Fruit fly (Drosophila melanogaster) whole organism, embryonic: ENCODE data around the gene jet.

Source experiments
- ATbp ChIP-seq: fragments of 200-800 bp; sonication (Bioruptor generic); optimal IDR thresholded peaks from 2 replicates; lab custom pipeline; 2017; ENCODE audit warnings: missing biosample characterization, mild to moderate bottlenecking, missing genetic modification characterization, missing genetic modification reagents
- CG10274 ChIP-seq: fragments of 200-800 bp; sonication (Bioruptor generic); optimal IDR thresholded peaks from 3 replicates; lab custom pipeline; 2017; ENCODE audit warnings: missing biosample characterization, mild to moderate bottlenecking, missing genetic modification characterization
- CG10543 ChIP-seq: fragments of 200-800 bp; sonication (Bioruptor generic); optimal IDR thresholded peaks from 3 replicates; lab custom pipeline; 2017; ENCODE audit warnings: missing biosample characterization, mild to moderate bottlenecking, missing genetic modification characterization, moderate library complexity
- CG11456 ChIP-seq: fragments of 200-800 bp; sonication (Bioruptor generic); IDR thresholded peaks from 3 replicates; pipeline ENCODE4 v1.3.6; 2022; ENCODE audit warnings: missing biosample characterization, missing genetic modification characterization
- CG13775 ChIP-seq: fragments of 200-800 bp; sonication (Bioruptor generic); optimal IDR thresholded peaks from 3 replicates; lab custom pipeline; 2017; ENCODE audit warnings: missing biosample characterization, mild to moderate bottlenecking, missing genetic modification characterization
- CG13894 ChIP-seq: fragments of 200-800 bp; sonication (Bioruptor generic); optimal IDR thresholded peaks from 3 replicates; lab custom pipeline; 2018; ENCODE audit warnings: missing biosample characterization, mild to moderate bottlenecking, missing genetic modification characterization, moderate library complexity
- CG15011 ChIP-seq: fragments of 200-800 bp; sonication (Bioruptor generic); optimal IDR thresholded peaks from 3 replicates; lab custom pipeline; 2018; ENCODE audit warnings: missing biosample characterization, mild to moderate bottlenecking, missing genetic modification characterization
- CG15479 ChIP-seq: fragments of 200-800 bp; sonication (Bioruptor generic); optimal IDR thresholded peaks from 3 replicates; lab custom pipeline; 2019; ENCODE audit warnings: missing biosample characterization, mild to moderate bottlenecking, missing genetic modification characterization, moderate library complexity
- CG1603 ChIP-seq: fragments of 200-800 bp; sonication (Bioruptor generic); optimal IDR thresholded peaks from 2 replicates; lab custom pipeline; 2019; ENCODE audit warnings: missing biosample characterization, mild to moderate bottlenecking, missing genetic modification characterization, moderate library complexity
- CG1792 ChIP-seq: fragments of 200-800 bp; sonication (Bioruptor generic); optimal IDR thresholded peaks from 2 replicates; lab custom pipeline; 2016; ENCODE audit warnings: missing biosample characterization, missing genetic modification characterization
- CG18619 ChIP-seq: fragments of 200-800 bp; sonication (Bioruptor generic); optimal IDR thresholded peaks from 3 replicates; lab custom pipeline; 2017; ENCODE audit warnings: missing biosample characterization, mild to moderate bottlenecking, missing genetic modification characterization
- CG3163 ChIP-seq: fragments of 200-800 bp; sonication (Bioruptor generic); optimal IDR thresholded peaks from 3 replicates; lab custom pipeline; 2016; ENCODE audit warnings: missing biosample characterization, missing genetic modification characterization
- CG32767 ChIP-seq: fragments of 200-800 bp; sonication (Bioruptor generic); IDR thresholded peaks from 2 replicates; pipeline ENCODE4 v1.3.6; 2022; ENCODE audit warnings: missing biosample characterization, missing genetic modification characterization
- CG4360 ChIP-seq: fragments of 200-800 bp; sonication (Bioruptor generic); IDR thresholded peaks from 2 replicates; pipeline ENCODE4 v1.3.6; 2022; ENCODE audit warnings: missing biosample characterization, missing genetic modification characterization
- CG4404 ChIP-seq: fragments of 200-800 bp; sonication (Bioruptor generic); IDR thresholded peaks from 2 replicates; pipeline ENCODE4 v1.3.6; 2022; ENCODE audit warnings: missing biosample characterization, missing genetic modification characterization
- CG4617 ChIP-seq: fragments of 200-800 bp; sonication (Bioruptor generic); optimal IDR thresholded peaks from 3 replicates; lab custom pipeline; 2016; ENCODE audit warnings: missing biosample characterization, missing genetic modification characterization, borderline replicate concordance
- CG6254 ChIP-seq: fragments of 200-800 bp; sonication (Bioruptor generic); optimal IDR thresholded peaks from 3 replicates; lab custom pipeline; 2017; ENCODE audit warnings: mild to moderate bottlenecking, missing biosample characterization, missing genetic modification reagents, missing genetic modification characterization
- CG7357 ChIP-seq: fragments of 200-800 bp; sonication (Bioruptor generic); IDR thresholded peaks from 3 replicates; pipeline ENCODE4 v1.3.6; 2022; ENCODE audit warnings: missing biosample characterization, missing genetic modification characterization
- CG7928 ChIP-seq: fragments of 200-800 bp; sonication (Bioruptor generic); optimal IDR thresholded peaks from 2 replicates; lab custom pipeline; 2017; ENCODE audit warnings: missing biosample characterization, mild to moderate bottlenecking, missing genetic modification characterization
- CG8478 ChIP-seq: fragments of >200 bp; optimal IDR thresholded peaks from 2 replicates; lab custom pipeline; 2018
- CG8924 ChIP-seq: fragments of 200-800 bp; optimal IDR thresholded peaks from 3 replicates; lab custom pipeline; 2019; ENCODE audit warnings: missing biosample characterization, mild to moderate bottlenecking, missing genetic modification characterization, moderate library complexity
- CG8944 ChIP-seq: fragments of 200-800 bp; sonication (Bioruptor generic); optimal IDR thresholded peaks from 3 replicates; lab custom pipeline; 2016; ENCODE audit warnings: missing biosample characterization, missing genetic modification characterization
- Dip2 ChIP-seq: fragments of 200-800 bp; sonication (Bioruptor generic); IDR thresholded peaks from 2 replicates; pipeline ENCODE4 v1.3.6; 2022; ENCODE audit warnings: missing biosample characterization, missing genetic modification characterization
- Dll ChIP-seq: fragments of 200-800 bp; sonication (Bioruptor generic); IDR thresholded peaks from 4 replicates; pipeline ENCODE4 v1.3.6; 2022; ENCODE audit warnings: missing biosample characterization, missing genetic modification characterization; ENCODE audit not compliant: partially characterized antibody
- Drgx ChIP-seq: fragments of 200-800 bp; sonication (Bioruptor generic); IDR thresholded peaks from 2 replicates; pipeline ENCODE4 v1.3.6; 2022; ENCODE audit warnings: missing biosample characterization, missing genetic modification characterization
- HLH54F ChIP-seq: fragments of 200-800 bp; sonication (Bioruptor generic); optimal IDR thresholded peaks from 3 replicates; lab custom pipeline; 2016; ENCODE audit warnings: missing biosample characterization, missing genetic modification characterization
- HmgD ChIP-seq: fragments of 200-800 bp; sonication (Bioruptor generic); optimal IDR thresholded peaks from 3 replicates; lab custom pipeline; 2016; ENCODE audit warnings: missing biosample characterization, missing genetic modification characterization
- Hr39 ChIP-seq: fragments of >200 bp; optimal IDR thresholded peaks from 2 replicates; lab custom pipeline; 2017
- Med ChIP-seq: fragments of 200-800 bp; sonication (Bioruptor generic); peaks from one replicate; lab custom pipeline; 2016; ENCODE audit warnings: missing biosample characterization, missing genetic modification characterization, mild to moderate bottlenecking, inconsistent platforms, moderate library complexity
- Mrtf ChIP-seq: fragments of 200-800 bp; sonication (Bioruptor generic); IDR thresholded peaks from 3 replicates; pipeline ENCODE4 v1.3.6; 2022; ENCODE audit warnings: missing biosample characterization, missing genetic modification characterization
- Neu2 ChIP-seq: fragments of 200-800 bp; sonication (Bioruptor generic); optimal IDR thresholded peaks from 3 replicates; lab custom pipeline; 2016; ENCODE audit warnings: missing biosample characterization, missing genetic modification characterization, borderline replicate concordance
- Sry-δ ChIP-seq: fragments of 200-800 bp; sonication (Bioruptor generic); optimal IDR thresholded peaks from 2 replicates; lab custom pipeline; 2016; ENCODE audit warnings: missing biosample characterization, missing genetic modification characterization
- YL-1 ChIP-seq: fragments of 200-800 bp; sonication (Bioruptor generic); optimal IDR thresholded peaks from 3 replicates; lab custom pipeline; 2017; ENCODE audit warnings: missing biosample characterization, mild to moderate bottlenecking, missing genetic modification characterization
- cg ChIP-seq: fragments of 200-800 bp; sonication (Bioruptor generic); optimal IDR thresholded peaks from 3 replicates; lab custom pipeline; 2019; ENCODE audit warnings: missing biosample characterization, mild to moderate bottlenecking, missing genetic modification characterization, moderate library complexity
- dm ChIP-seq: fragments of 200-800 bp; sonication (Bioruptor generic); optimal IDR thresholded peaks from 3 replicates; lab custom pipeline; 2016; ENCODE audit warnings: missing biosample characterization, missing genetic modification characterization
- dpn ChIP-seq, 2 experiments: fragments of 200-800 bp; sonication (Bioruptor generic); optimal IDR thresholded peaks; 3 replicates each; lab custom pipeline; 2016; ENCODE audit warnings: missing biosample characterization in 2 of 2, missing genetic modification characterization in 2 of 2
- en ChIP-seq: fragments of 200-800 bp; sonication (Bioruptor generic); optimal IDR thresholded peaks from 2 replicates; lab custom pipeline; 2016; ENCODE audit warnings: missing biosample characterization, missing genetic modification characterization
- gro ChIP-seq: fragments of 200-800 bp; sonication (Bioruptor generic); optimal IDR thresholded peaks from 2 replicates; lab custom pipeline; 2016; ENCODE audit warnings: missing biosample characterization, missing genetic modification characterization
- mam ChIP-seq: fragments of 200-800 bp; sonication (Bioruptor generic); optimal IDR thresholded peaks from 3 replicates; lab custom pipeline; 2016; ENCODE audit warnings: missing biosample characterization, missing genetic modification characterization
- nerfin-1 ChIP-seq: fragments of 200-800 bp; sonication (Bioruptor generic); optimal IDR thresholded peaks from 3 replicates; lab custom pipeline; 2019; ENCODE audit warnings: missing biosample characterization, mild to moderate bottlenecking, missing genetic modification characterization, moderate library complexity
- otp ChIP-seq: fragments of 200-800 bp; sonication (Bioruptor generic); IDR thresholded peaks from 3 replicates; pipeline ENCODE4, ENCODE4 v1.3.6; 2022; ENCODE audit warnings: missing biosample characterization, missing genetic modification characterization
- p53 ChIP-seq: fragments of 200-800 bp; sonication (Bioruptor generic); optimal IDR thresholded peaks from 2 replicates; lab custom pipeline; 2016; ENCODE audit warnings: missing biosample characterization, missing genetic modification characterization
- pho ChIP-seq: fragments of 200-800 bp; sonication (Bioruptor generic); optimal IDR thresholded peaks from 2 replicates; lab custom pipeline; 2016; ENCODE audit warnings: missing biosample characterization, missing genetic modification characterization
- rib ChIP-seq: fragments of 200-800 bp; sonication (Bioruptor generic); IDR thresholded peaks from 2 replicates; pipeline ENCODE4 v1.3.6; 2022; ENCODE audit warnings: missing biosample characterization, missing genetic modification characterization
- schlank ChIP-seq: fragments of 200-800 bp; sonication (Bioruptor generic); optimal IDR thresholded peaks from 2 replicates; lab custom pipeline; 2018; ENCODE audit warnings: missing biosample characterization, mild to moderate bottlenecking, missing genetic modification characterization
- sim ChIP-seq: fragments of 200-800 bp; sonication (Bioruptor generic); IDR thresholded peaks from 2 replicates; pipeline ENCODE4 v1.3.6; 2022; ENCODE audit warnings: missing biosample characterization, missing genetic modification characterization
- z ChIP-seq: fragments of 200-800 bp; sonication (Bioruptor generic); IDR thresholded peaks from 3 replicates; pipeline ENCODE4 v1.3.6; 2022; ENCODE audit warnings: missing biosample characterization, missing genetic modification characterization

Gene jet

DNA sequence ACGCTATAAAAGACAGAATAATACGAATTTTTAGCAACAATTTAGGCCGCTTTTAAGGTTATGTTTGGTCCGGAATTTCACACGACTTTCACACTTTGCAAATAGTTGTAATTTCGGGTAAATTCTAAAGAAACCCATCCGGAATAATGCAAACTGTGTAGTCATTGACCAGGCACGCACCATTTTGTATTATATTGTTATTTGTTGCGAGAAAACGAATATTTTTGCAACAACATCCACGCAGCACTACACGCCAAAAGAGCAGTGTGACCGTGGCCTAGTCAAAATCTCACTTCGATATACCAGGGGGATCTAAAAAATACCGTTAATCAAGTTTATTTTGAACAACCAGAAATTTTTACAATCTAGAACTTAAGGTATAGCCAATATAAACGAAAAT, 17.9 kb upstream of the jet start, which contains the start of gene eIF3i (continued):
- no peak for TF ChIP-seq Dip2 (GFP tag; lab: Robert Waterston, UW)
- TF ChIP-seq nerfin-1 (tag; lab: Kevin White, UChicago), result no peak
- peak; percentile 51 for TF ChIP-seq YL-1 (GFP tag; lab: Kevin White, UChicago)
- no peak for TF ChIP-seq Neu2 (GFP tag; lab: Kevin White, UChicago)
- TF ChIP-seq CG8924 (tag; lab: Kevin White, UChicago), result peak; percentile 6
- TF ChIP-seq CG7928 (GFP tag; lab: Kevin White, UChicago), result no peak
- TF ChIP-seq rib, result no peak
- TF ChIP-seq sim (GFP tag; lab: Robert Waterston, UW), result no peak
- TF ChIP-seq Drgx (GFP tag; lab: Robert Waterston, UW), result no peak
- no peak for TF ChIP-seq dpn (GFP tag; optimal IDR thresholded peaks at IDR 0.05; lab: Kevin White, UChicago)
- no peak for TF ChIP-seq CG3163
- no peak for TF ChIP-seq Mrtf
- no peak for TF ChIP-seq en (GFP tag; lab: Kevin White, UChicago)
- no peak for TF ChIP-seq CG10543
- TF ChIP-seq CG1792 (GFP tag; lab: Kevin White, UChicago), result no peak
- no peak for TF ChIP-seq CG18619 (GFP tag; lab: Kevin White, UChicago)
- TF ChIP-seq Sry-δ, result no peak
- TF ChIP-seq CG7357 (GFP tag; lab: Robert Waterston, UW), result no peak
- peak; percentile 61 for TF ChIP-seq dm (GFP tag; lab: Kevin White, UChicago)
- no peak for TF ChIP-seq schlank (tag; lab: Kevin White, UChicago)
- no peak for TF ChIP-seq CG13894
- TF ChIP-seq Dll (GFP tag; lab: Robert Waterston, UW), result no peak
- no peak for TF ChIP-seq CG8944 (GFP tag; lab: Kevin White, UChicago)
- TF ChIP-seq CG10274, result no peak
- TF ChIP-seq Hr39 (lab: Kevin White, UChicago), result no peak
- no peak for TF ChIP-seq HLH54F (GFP tag; lab: Kevin White, UChicago)
- TF ChIP-seq CG15479, result peak; percentile 28
- TF ChIP-seq CG6254 (GFP tag; lab: Kevin White, UChicago), result no peak
- TF ChIP-seq CG4617 (GFP tag; lab: Kevin White, UChicago), result peak; percentile 54
- no peak for TF ChIP-seq HmgD (GFP tag; lab: Kevin White, UChicago)
- no peak for TF ChIP-seq mam (GFP tag; lab: Kevin White, UChicago)
- no peak for TF ChIP-seq CG13775 (GFP tag; lab: Kevin White, UChicago)
- no peak for TF ChIP-seq p53 (GFP tag; lab: Kevin White, UChicago)
- TF ChIP-seq CG4360 (GFP tag; lab: Robert Waterston, UW), result 0 out of 2 replicates have a peak, but pooled peaks have one; percentile 33
- no peak for TF ChIP-seq CG1603 (tag; lab: Kevin White, UChicago)
- TF ChIP-seq CG8478 (lab: Kevin White, UChicago), result no peak
- TF ChIP-seq CG32767 (GFP tag; lab: Robert Waterston, UW), result no peak
- TF ChIP-seq ATbp, result no peak
- no peak for TF ChIP-seq cg
- TF ChIP-seq gro (GFP tag; lab: Kevin White, UChicago), result no peak
- no peak for TF ChIP-seq CG11456 (GFP tag; lab: Robert Waterston, UW)
- no peak for TF ChIP-seq pho
- TF ChIP-seq CG4404 (GFP tag; lab: Robert Waterston, UW), result no peak

dm6 chr2L:4965923-4966322, 16.3 kb upstream of the jet start:
- no peak for TF ChIP-seq otp (GFP tag; lab: Robert Waterston, UW)
- TF ChIP-seq CG15011 (GFP tag; lab: Kevin White, UChicago), result no peak
- peak; percentile 68 for TF ChIP-seq Med
- TF ChIP-seq z (GFP tag; lab: Robert Waterston, UW), result 0 out of 3 replicates have a peak, but pooled peaks have one; percentile 57
